Worm (Caenorhabditis elegans) whole organism, young adult: ENCODE measurements around the gene W05H9.4.
A peak's percentile ranks its signal among the peaks of the same experiment; 100 is the strongest.

Source experiments
- C06A6.2 ChIP-seq: fragments of 200-800 bp; sonication (Bioruptor generic); conservative IDR thresholded peaks from 2 replicates; pipeline ENCODE4 v1.3.6; 2022; ENCODE audit warnings: missing genetic modification characterization, missing compliant biosample characterization
- ama-1 ChIP-seq, 3 experiments: fragments of 150-350 bp in 1 of 3; sonication (generic microtip) in 2 of 3; optimal IDR thresholded peaks; 2 replicates each; lab custom pipeline; 2014 to 2018; ENCODE audit warnings: missing biosample characterization in 2 of 3, missing genetic modification characterization in 2 of 3, missing genetic modification reagents in 2 of 3
- dpl-1 ChIP-seq: fragments of 150-350 bp; optimal IDR thresholded peaks from 2 replicates; lab custom pipeline; 2014; ENCODE audit warnings: missing biosample characterization, missing genetic modification reagents, missing genetic modification characterization
- him-1 ChIP-seq: sonication (generic microtip); optimal IDR thresholded peaks from 2 replicates; lab custom pipeline; 2016; ENCODE audit warnings: missing genotype, missing genetic modification reagents, missing genetic modification characterization, missing compliant biosample characterization
- hmg-1.2 ChIP-seq: fragments of 200-800 bp; sonication (Bioruptor generic); IDR thresholded peaks from 2 replicates; pipeline ENCODE4 v1.3.6; 2022; ENCODE audit warnings: missing genetic modification reagents, missing genetic modification characterization, missing compliant biosample characterization
- lag-1 ChIP-seq: fragments of 200-800 bp; sonication (Bioruptor generic); IDR thresholded peaks from 2 replicates; pipeline ENCODE4 v1.3.6; 2022; ENCODE audit warnings: missing genetic modification reagents, missing genetic modification characterization, missing compliant biosample characterization
- lin-40 ChIP-seq: sonication (generic microtip); optimal IDR thresholded peaks from 2 replicates; lab custom pipeline; 2016; ENCODE audit warnings: missing genetic modification characterization, mild to moderate bottlenecking, missing compliant biosample characterization, missing genotype, missing genetic modification reagents
- nfya-1 ChIP-seq: sonication (generic microtip); optimal IDR thresholded peaks from 2 replicates; lab custom pipeline; 2017; ENCODE audit warnings: antibody characterized with exemption, missing compliant biosample characterization, missing genetic modification characterization, borderline replicate concordance; ENCODE audit not compliant: insufficient read depth
- nfya-2 ChIP-seq: fragments of 200-800 bp; sonication (Bioruptor generic); IDR thresholded peaks from 2 replicates; pipeline ENCODE4 v1.3.6; 2022; ENCODE audit warnings: missing genetic modification reagents, missing genetic modification characterization, missing compliant biosample characterization
- rec-8 ChIP-seq, 2 experiments: sonication (generic microtip); optimal IDR thresholded peaks; 2 replicates each; lab custom pipeline; 2016; ENCODE audit warnings: mild to moderate bottlenecking in 2 of 2, missing genetic modification characterization in 2 of 2, missing genetic modification reagents in 2 of 2, missing genotype in 2 of 2, missing biosample characterization in 1 of 2, missing compliant biosample characterization in 1 of 2, moderate library complexity in 1 of 2
- sdz-38 ChIP-seq: sonication (generic microtip); optimal IDR thresholded peaks from 2 replicates; lab custom pipeline; 2016; ENCODE audit warnings: missing genotype, missing genetic modification characterization, missing compliant biosample characterization
- snpc-4 ChIP-seq, 5 experiments: fragments of 150-350 bp in 1 of 5; sonication (generic microtip) in 4 of 5; optimal IDR thresholded peaks; 2 replicates each; lab custom pipeline; 2014 to 2018; ENCODE audit warnings: missing genetic modification characterization in 5 of 5, missing biosample characterization in 3 of 5, antibody characterized with exemption in 2 of 5, mild to moderate bottlenecking in 2 of 5, missing compliant biosample characterization in 2 of 5, missing genotype in 2 of 5, moderate library complexity in 2 of 5, missing genetic modification reagents in 1 of 5
- unc-62 ChIP-seq: fragments of 150-350 bp; optimal IDR thresholded peaks from 2 replicates; lab custom pipeline; 2014; ENCODE audit warnings: missing biosample characterization, missing genetic modification reagents, missing genetic modification characterization
- zfh-2 ChIP-seq: fragments of 200-800 bp; sonication (Bioruptor generic); conservative IDR thresholded peaks from 2 replicates; pipeline ENCODE4 v1.3.6; 2022; ENCODE audit warnings: missing genetic modification reagents, missing genetic modification characterization, missing compliant biosample characterization

- no peak for TF ChIP-seq lin-40 (tag; lab: Kevin White, UChicago)
- peak; percentile 57 for TF ChIP-seq unc-62 (GFP tag; lab: Kevin White, UChicago)
- no peak for TF ChIP-seq nfya-1 (tag; lab: Kevin White, UChicago)
- TF ChIP-seq C06A6.2 (GFP tag; lab: Robert Waterston, UW): no peak
- TF ChIP-seq hmg-1.2 (GFP tag; lab: Robert Waterston, UW): no peak
- no peak for TF ChIP-seq ama-1 (optimal IDR thresholded peaks at IDR 0.05; lab: Kevin White, UChicago)
- TF ChIP-seq ama-1 (GFP tag; optimal IDR thresholded peaks at IDR 0.05; lab: Kevin White, UChicago): no peak
- no peak for TF ChIP-seq him-1
- no peak for TF ChIP-seq nfya-2 (GFP tag; lab: Robert Waterston, UW)
- no peak for TF ChIP-seq sdz-38
- no peak for TF ChIP-seq lag-1 (GFP tag; lab: Robert Waterston, UW)
- TF ChIP-seq rec-8 (tag; optimal IDR thresholded peaks at IDR 0.05; lab: Kevin White, UChicago): no peak
- no peak for TF ChIP-seq dpl-1 (GFP tag; lab: Kevin White, UChicago)
- TF ChIP-seq zfh-2: no peak
- no peak for TF ChIP-seq snpc-4 (GFP tag; optimal IDR thresholded peaks at IDR 0.05; lab: Kevin White, UChicago)
- peak in 1 of 4 experiments; percentile 8 for TF ChIP-seq snpc-4 (tag; optimal IDR thresholded peaks at IDR 0.05; lab: Kevin White, UChicago)
These were observed 8.3 kb downstream of the W05H9.4 start, which contains the start of gene lro-1 for ce11 chrX:6271718-6272117.
